Worm (Caenorhabditis elegans) whole organism, L2 larva: ENCODE measurements around the gene snb-2.

Experiments used
- elt-3 ChIP-seq: sonication (generic microtip); optimal IDR thresholded peaks from 2 replicates; lab custom pipeline; 2017; ENCODE audit warnings: missing biosample characterization, missing genetic modification characterization
- unc-39 ChIP-seq: fragments of 150-350 bp; optimal IDR thresholded peaks from 2 replicates; lab custom pipeline; 2014; ENCODE audit warnings: missing biosample characterization, missing genetic modification characterization

ce11 chrV:12303453-12304077, 42.1 kb downstream of the snb-2 start:
- TF ChIP-seq elt-3 (tag; lab: Kevin White, UChicago) (no peak), unc-39 (tag; lab: Kevin White, UChicago) (peak; percentile 52)
